Fruit fly (Drosophila melanogaster) whole organism, prepupa: ENCODE measurements around the gene Eig71Ei.

Experiments used
- CG31627 ChIP-seq: fragments of 200-800 bp; sonication (Bioruptor generic); optimal IDR thresholded peaks from 3 replicates; lab custom pipeline; 2016; ENCODE audit warnings: missing biosample characterization, missing genetic modification characterization
- CG6854 ChIP-seq: fragments of 200-800 bp; sonication (Bioruptor generic); optimal IDR thresholded peaks from 2 replicates; lab custom pipeline; 2017; ENCODE audit warnings: missing biosample characterization, mild to moderate bottlenecking, missing genetic modification characterization
- acj6 ChIP-seq: fragments of 200-800 bp; sonication (Bioruptor generic); optimal IDR thresholded peaks from 3 replicates; lab custom pipeline; 2016; ENCODE audit warnings: missing biosample characterization, missing genetic modification characterization
- fd85E ChIP-seq: fragments of 200-800 bp; sonication (Bioruptor generic); optimal IDR thresholded peaks from 3 replicates; lab custom pipeline; 2016; ENCODE audit warnings: missing biosample characterization, missing genetic modification characterization

DNA sequence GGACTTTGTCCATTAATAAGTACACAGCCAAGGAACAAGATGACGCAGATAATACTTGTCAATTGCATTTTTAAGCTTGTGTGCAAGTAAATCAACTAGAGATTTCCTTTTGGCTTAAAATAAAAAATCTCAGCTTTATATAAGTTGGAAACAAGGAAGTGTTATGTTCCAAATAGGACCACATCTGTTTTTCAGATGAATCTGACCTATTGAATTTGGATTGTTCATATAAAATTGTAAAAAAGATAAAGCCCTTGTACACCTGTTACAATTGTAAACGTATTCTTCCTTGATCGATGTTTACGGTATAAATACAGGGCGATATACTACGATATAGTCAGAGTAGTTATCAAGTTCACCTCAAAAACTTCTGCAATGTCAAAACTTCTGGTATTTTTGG, 2.2 kb upstream of the Eig71Ei start, which contains the start of the genes Eig71Ef and Eig71Eg:
- no peak for TF ChIP-seq acj6 (GFP tag; lab: Kevin White, UChicago)
- no peak for TF ChIP-seq fd85E (GFP tag; lab: Kevin White, UChicago)
- no peak for TF ChIP-seq CG6854 (GFP tag; lab: Kevin White, UChicago)
- TF ChIP-seq CG31627 (GFP tag; lab: Kevin White, UChicago) = no peak
